Fruit fly (Drosophila melanogaster) whole organism, pupa: Measurements from ENCODE around the gene hkb.

ENCODE experiments used
- CG12605 ChIP-seq: fragments of 200-800 bp; sonication (Bioruptor generic); IDR thresholded peaks from 2 replicates; pipeline ENCODE4 v1.3.6; 2022; ENCODE audit warnings: missing biosample characterization, missing genetic modification characterization
- CG32121 ChIP-seq: fragments of 200-800 bp; sonication (Bioruptor generic); IDR thresholded peaks from 2 replicates; pipeline ENCODE4 v1.3.6; 2022; ENCODE audit warnings: missing biosample characterization, missing genetic modification characterization
- CG34367 ChIP-seq: fragments of 200-800 bp; sonication (Bioruptor generic); optimal IDR thresholded peaks from 2 replicates; lab custom pipeline; 2018; ENCODE audit warnings: missing biosample characterization, mild to moderate bottlenecking, missing genetic modification characterization
- CG4496 ChIP-seq: fragments of 200-800 bp; sonication (Bioruptor generic); IDR thresholded peaks from 3 replicates; pipeline ENCODE4 v1.3.6; 2022; ENCODE audit warnings: missing biosample characterization, missing genetic modification characterization
- D1 ChIP-seq: fragments of 200-800 bp; sonication (Bioruptor generic); optimal IDR thresholded peaks from 2 replicates; lab custom pipeline; 2018; ENCODE audit warnings: missing biosample characterization, mild to moderate bottlenecking, missing genetic modification characterization, moderate library complexity
- Pif1A ChIP-seq: fragments of 200-800 bp; sonication (Bioruptor generic); optimal IDR thresholded peaks from 3 replicates; lab custom pipeline; 2016; ENCODE audit warnings: missing biosample characterization, missing genetic modification characterization
- Pif1B ChIP-seq: fragments of 200-800 bp; sonication (Bioruptor generic); optimal IDR thresholded peaks from 3 replicates; lab custom pipeline; 2016; ENCODE audit warnings: missing biosample characterization, missing genetic modification characterization
- rn ChIP-seq: fragments of 200-800 bp; sonication (Bioruptor generic); IDR thresholded peaks from 2 replicates; pipeline ENCODE4 v1.3.6; 2022; ENCODE audit warnings: missing biosample characterization, missing genetic modification characterization

DNA sequence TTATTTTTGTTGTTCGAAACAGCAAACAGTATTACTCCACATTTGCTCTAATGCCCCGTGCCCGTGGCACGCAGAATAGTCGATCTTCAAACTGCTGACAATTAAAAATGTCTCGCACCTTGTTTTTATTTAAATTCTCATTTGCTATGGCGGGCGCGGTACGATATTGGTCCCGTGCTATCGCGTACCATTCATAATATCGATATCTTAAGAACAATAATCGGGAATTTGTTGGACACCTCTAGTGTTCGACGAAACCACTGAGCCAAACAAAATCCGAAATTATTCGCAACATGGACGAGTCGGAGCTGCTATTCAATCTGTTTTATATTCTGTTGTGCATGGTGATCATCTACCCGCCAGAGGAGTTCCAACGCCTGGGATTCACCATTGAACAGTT, 43.7 kb upstream of the hkb start, which contains the start of gene CG14646:
- TF ChIP-seq CG32121 (no peak), CG4496 (GFP tag; lab: Robert Waterston, UW) (peak; percentile 12; the same call in 1 of the 3 replicates), Pif1B (GFP tag; lab: Kevin White, UChicago) (no peak), Pif1A (GFP tag; lab: Kevin White, UChicago) (no peak), CG34367 (tag; lab: Kevin White, UChicago) (no peak), CG12605 (no peak), D1 (tag; lab: Kevin White, UChicago) (no peak), rn (GFP tag; lab: Robert Waterston, UW) (no peak)
